Worm (Caenorhabditis elegans) whole organism, young adult: ENCODE results near the gene spp-9.

ENCODE experiments used
- B0019.2 ChIP-seq: fragments of 200-800 bp; sonication (Bioruptor generic); conservative IDR thresholded peaks from 2 replicates; pipeline ENCODE4 v1.3.6; 2022; ENCODE audit warnings: missing genetic modification reagents, missing genetic modification characterization, missing compliant biosample characterization
- B0261.1 ChIP-seq: sonication (generic microtip); optimal IDR thresholded peaks from 2 replicates; lab custom pipeline; 2016; ENCODE audit warnings: mild to moderate bottlenecking, missing genetic modification characterization, moderate library complexity, missing compliant biosample characterization
- C17E4.6 ChIP-seq: fragments of 200-800 bp; sonication (Bioruptor generic); IDR thresholded peaks from 2 replicates; pipeline ENCODE4 v1.3.6; 2022; ENCODE audit warnings: missing genetic modification reagents, missing genetic modification characterization, missing compliant biosample characterization
- F22D6.2 ChIP-seq: sonication (generic microtip); optimal IDR thresholded peaks from 2 replicates; lab custom pipeline; 2016; ENCODE audit warnings: mild to moderate bottlenecking, missing genetic modification characterization, missing compliant biosample characterization
- F33H1.4 ChIP-seq: fragments of 200-800 bp; sonication (Bioruptor generic); IDR thresholded peaks from 2 replicates; pipeline ENCODE4 v1.3.6; 2022; ENCODE audit warnings: missing genetic modification reagents, missing genetic modification characterization, missing compliant biosample characterization
- F52B5.7 ChIP-seq: sonication (generic microtip); optimal IDR thresholded peaks from 2 replicates; lab custom pipeline; 2016; ENCODE audit warnings: mild to moderate bottlenecking, missing genetic modification characterization, missing compliant biosample characterization
- K11D2.4 ChIP-seq: fragments of 200-800 bp; sonication (Bioruptor generic); IDR thresholded peaks from 2 replicates; pipeline ENCODE4 v1.3.6; 2022; ENCODE audit warnings: missing genetic modification reagents, missing genetic modification characterization, missing compliant biosample characterization
- Y53G8AR.9 ChIP-seq: fragments of 200-800 bp; sonication (Bioruptor generic); conservative IDR thresholded peaks from 2 replicates; pipeline ENCODE4 v1.3.6; 2022; ENCODE audit warnings: missing genetic modification reagents, missing genetic modification characterization, missing compliant biosample characterization
- ZK185.1 ChIP-seq: sonication (generic microtip); optimal IDR thresholded peaks from 2 replicates; lab custom pipeline; 2016; ENCODE audit warnings: mild to moderate bottlenecking, missing genetic modification characterization, missing compliant biosample characterization; ENCODE audit not compliant: poor library complexity, severe bottlenecking
- attf-3 ChIP-seq: fragments of 200-800 bp; sonication (Bioruptor generic); conservative IDR thresholded peaks from 2 replicates; pipeline ENCODE4 v1.3.6; 2022; ENCODE audit warnings: missing genetic modification reagents, missing genetic modification characterization, missing compliant biosample characterization
- cebp-1 ChIP-seq, 2 experiments: fragments of 200-800 bp in 1 of 2; sonication (Bioruptor generic) in 1 of 2; sonication (generic microtip) in 1 of 2; IDR thresholded peaks in 1 of 2; optimal IDR thresholded peaks in 1 of 2; 2 replicates each; pipeline versions ENCODE4 v1.3.6 to Lab custom; 2017 to 2022; ENCODE audit warnings: missing compliant biosample characterization in 2 of 2, missing genetic modification characterization in 2 of 2, mild to moderate bottlenecking in 1 of 2, missing genetic modification reagents in 1 of 2, moderate library complexity in 1 of 2
- cebp-2 ChIP-seq: fragments of 200-800 bp; sonication (Bioruptor generic); IDR thresholded peaks from 2 replicates; pipeline ENCODE4 v1.3.6; 2022; ENCODE audit warnings: missing genetic modification characterization, missing compliant biosample characterization
- ceh-27 ChIP-seq: fragments of 200-800 bp; sonication (Bioruptor generic); optimal IDR thresholded peaks from 2 replicates; lab custom pipeline; 2018; ENCODE audit warnings: mild to moderate bottlenecking, missing genetic modification characterization, moderate library complexity, missing compliant biosample characterization
- ceh-79 ChIP-seq: sonication (generic microtip); optimal IDR thresholded peaks from 2 replicates; lab custom pipeline; 2017; ENCODE audit warnings: mild to moderate bottlenecking, missing genetic modification characterization, missing compliant biosample characterization
- efl-1 ChIP-seq: fragments of 150-350 bp; optimal IDR thresholded peaks from 2 replicates; lab custom pipeline; 2014; ENCODE audit warnings: missing biosample characterization, missing genetic modification reagents, missing genetic modification characterization
- ekl-4 ChIP-seq: fragments of 200-800 bp; sonication (Bioruptor generic); IDR thresholded peaks from 2 replicates; pipeline ENCODE4 v1.3.6; 2022; ENCODE audit warnings: missing genetic modification reagents, missing genetic modification characterization, missing compliant biosample characterization
- hsf-1 ChIP-seq: fragments of 200-800 bp; sonication (Bioruptor generic); IDR thresholded peaks from 2 replicates; pipeline ENCODE4 v1.3.6; 2022; ENCODE audit warnings: missing genetic modification reagents, missing genetic modification characterization, missing compliant biosample characterization
- let-526 ChIP-seq: fragments of 200-800 bp; sonication (Bioruptor generic); IDR thresholded peaks from 2 replicates; pipeline ENCODE4 v1.3.6; 2022; ENCODE audit warnings: missing genetic modification reagents, missing genetic modification characterization, missing compliant biosample characterization
- lin-35 ChIP-seq, 3 experiments: fragments of 150-350 bp in 2 of 3; sonication (generic microtip) in 1 of 3; optimal IDR thresholded peaks; 2 replicates each; lab custom pipeline; 2014 to 2018; ENCODE audit warnings: missing biosample characterization in 3 of 3, missing genetic modification characterization in 3 of 3, missing genetic modification reagents in 3 of 3
- lin-54 ChIP-seq: fragments of 200-800 bp; sonication (Bioruptor generic); optimal IDR thresholded peaks from 2 replicates; lab custom pipeline; 2018; ENCODE audit warnings: mild to moderate bottlenecking, missing genetic modification characterization, missing compliant biosample characterization
- lsl-1 ChIP-seq: fragments of 200-800 bp; sonication (Bioruptor generic); optimal IDR thresholded peaks from 2 replicates; lab custom pipeline; 2018; ENCODE audit warnings: mild to moderate bottlenecking, missing genetic modification characterization, moderate library complexity, missing compliant biosample characterization
- madf-10 ChIP-seq: sonication (generic microtip); optimal IDR thresholded peaks from 2 replicates; lab custom pipeline; 2016; ENCODE audit warnings: mild to moderate bottlenecking, missing genetic modification characterization, missing compliant biosample characterization
- madf-8 ChIP-seq: fragments of 200-800 bp; sonication (Bioruptor generic); conservative IDR thresholded peaks from 2 replicates; pipeline ENCODE4 v1.3.6; 2022; ENCODE audit warnings: missing genetic modification reagents, missing genetic modification characterization, missing compliant biosample characterization
- mcd-1 ChIP-seq: fragments of 200-800 bp; sonication (Bioruptor generic); IDR thresholded peaks from 2 replicates; pipeline ENCODE4 v1.3.6; 2022; ENCODE audit warnings: missing genetic modification reagents, missing genetic modification characterization, missing compliant biosample characterization
- nhr-27 ChIP-seq: fragments of 200-800 bp; sonication (Bioruptor generic); optimal IDR thresholded peaks from 2 replicates; lab custom pipeline; 2018; ENCODE audit warnings: mild to moderate bottlenecking, missing genetic modification characterization, moderate library complexity, missing compliant biosample characterization
- pha-4 ChIP-seq: fragments of 150-350 bp; sonication (generic microtip); optimal IDR thresholded peaks from 2 replicates; lab custom pipeline; 2014; ENCODE audit warnings: missing biosample characterization, missing genetic modification reagents, missing genetic modification characterization
- rcor-1 ChIP-seq: fragments of 200-800 bp; sonication (Bioruptor generic); IDR thresholded peaks from 2 replicates; pipeline ENCODE4 v1.3.6; 2022; ENCODE audit warnings: missing genetic modification reagents, missing genetic modification characterization, missing compliant biosample characterization
- rec-8 ChIP-seq, 2 experiments: sonication (generic microtip); optimal IDR thresholded peaks; 2 replicates each; lab custom pipeline; 2016; ENCODE audit warnings: mild to moderate bottlenecking in 2 of 2, missing genetic modification characterization in 2 of 2, missing genetic modification reagents in 2 of 2, missing genotype in 2 of 2, missing biosample characterization in 1 of 2, missing compliant biosample characterization in 1 of 2, moderate library complexity in 1 of 2
- snpc-3.4 ChIP-seq: sonication (generic microtip); optimal IDR thresholded peaks from 2 replicates; lab custom pipeline; 2017; ENCODE audit warnings: missing genetic modification characterization, mild to moderate bottlenecking, missing compliant biosample characterization, antibody characterized with exemption, moderate library complexity, missing genotype, missing genetic modification reagents
- ztf-18 ChIP-seq: sonication (generic microtip); optimal IDR thresholded peaks from 2 replicates; lab custom pipeline; 2016; ENCODE audit warnings: missing genotype, mild to moderate bottlenecking, missing genetic modification characterization, missing compliant biosample characterization
- ztf-22 ChIP-seq: fragments of 200-800 bp; sonication (Bioruptor generic); optimal IDR thresholded peaks from 2 replicates; lab custom pipeline; 2018; ENCODE audit warnings: mild to moderate bottlenecking, missing genetic modification characterization, moderate library complexity, missing compliant biosample characterization
- ztf-26 ChIP-seq: sonication (generic microtip); optimal IDR thresholded peaks from 2 replicates; lab custom pipeline; 2017; ENCODE audit warnings: missing genetic modification characterization, missing compliant biosample characterization

The spp-9 gene

ce11 chrX:11474605-11475385 is 12.8 kb upstream of the spp-9 start:
- no peak for TF ChIP-seq B0019.2
- TF ChIP-seq lin-35 (GFP tag; optimal IDR thresholded peaks at IDR 0.05; lab: Kevin White, UChicago), result peak in 1 of 3 experiments; percentile 12
- no peak for TF ChIP-seq madf-8 (GFP tag; lab: Robert Waterston, UW)

ce11 chrX:11475780-11476179 is 11.8 kb upstream of the spp-9 start:
- no peak for TF ChIP-seq cebp-1 (GFP tag; IDR thresholded peaks at IDR 0.05; lab: Robert Waterston, UW)
- no peak for TF ChIP-seq cebp-1 (tag; optimal IDR thresholded peaks at IDR 0.05; lab: Kevin White, UChicago)
- TF ChIP-seq lin-54 (GFP tag; lab: Kevin White, UChicago), result no peak
- no peak for TF ChIP-seq cebp-2 (GFP tag; lab: Robert Waterston, UW)
- no peak for TF ChIP-seq efl-1 (GFP tag; lab: Kevin White, UChicago)
- TF ChIP-seq F22D6.2 (tag; lab: Kevin White, UChicago), result no peak
- TF ChIP-seq lin-35 (GFP tag; optimal IDR thresholded peaks at IDR 0.05; lab: Kevin White, UChicago), result no peak
- no peak for TF ChIP-seq rec-8 (tag; optimal IDR thresholded peaks at IDR 0.05; lab: Kevin White, UChicago)
- no peak for TF ChIP-seq pha-4 (tag; lab: Kevin White, UChicago)
- TF ChIP-seq K11D2.4 (GFP tag; lab: Robert Waterston, UW), result no peak
- TF ChIP-seq, all 124 proteins: peak for 0

- TF ChIP-seq pha-4 (tag; lab: Kevin White, UChicago), result no peak
- no peak for TF ChIP-seq ztf-26 (tag; lab: Kevin White, UChicago)
- no peak for TF ChIP-seq rcor-1 (GFP tag; lab: Robert Waterston, UW)
Observed at ce11 chrX:11477748-11478147, 9.8 kb upstream of the spp-9 start.

ce11 chrX:11478758-11479157 is 8.8 kb upstream of the spp-9 start:
- no peak for TF ChIP-seq B0261.1 (tag; lab: Kevin White, UChicago)
- TF ChIP-seq cebp-1 (GFP tag; IDR thresholded peaks at IDR 0.05; lab: Robert Waterston, UW), result no peak
- TF ChIP-seq cebp-1 (tag; optimal IDR thresholded peaks at IDR 0.05; lab: Kevin White, UChicago), result peak; percentile 0
- no peak for TF ChIP-seq let-526 (GFP tag; lab: Robert Waterston, UW)
- TF ChIP-seq Y53G8AR.9 (GFP tag; lab: Robert Waterston, UW), result no peak
- 0 out of 2 replicates have a peak, but pooled peaks have one; percentile 17 for TF ChIP-seq madf-8 (GFP tag; lab: Robert Waterston, UW)
- no peak for TF ChIP-seq lin-35 (GFP tag; optimal IDR thresholded peaks at IDR 0.05; lab: Kevin White, UChicago)
- TF ChIP-seq mcd-1 (GFP tag; lab: Robert Waterston, UW), result no peak
- no peak for TF ChIP-seq nhr-27 (tag; lab: Kevin White, UChicago)
- no peak for TF ChIP-seq ztf-22 (GFP tag; lab: Kevin White, UChicago)
- TF ChIP-seq ceh-27 (GFP tag; lab: Kevin White, UChicago), result peak; percentile 64
- no peak for TF ChIP-seq ztf-18 (tag; lab: Kevin White, UChicago)
- TF ChIP-seq ceh-79 (tag; lab: Kevin White, UChicago), result no peak
- no peak for TF ChIP-seq lsl-1
- TF ChIP-seq B0019.2, result no peak
- no peak for TF ChIP-seq ekl-4 (GFP tag; lab: Robert Waterston, UW)
- no peak for TF ChIP-seq madf-10 (tag; lab: Kevin White, UChicago)
- 0 out of 2 replicates have a peak, but pooled peaks have one; percentile 17 for TF ChIP-seq attf-3
- TF ChIP-seq C17E4.6 (GFP tag; lab: Robert Waterston, UW), result no peak
- no peak for TF ChIP-seq F52B5.7 (tag; lab: Kevin White, UChicago)
- TF ChIP-seq hsf-1, result no peak
- TF ChIP-seq snpc-3.4 (tag; lab: Kevin White, UChicago), result no peak
- 0 out of 2 replicates have a peak, but pooled peaks have one; percentile 14 for TF ChIP-seq F33H1.4 (GFP tag; lab: Robert Waterston, UW)
- no peak for TF ChIP-seq ZK185.1 (tag; lab: Kevin White, UChicago)
